Worm (Caenorhabditis elegans) whole organism, L3 larva: ENCODE data around the gene F41E6.7.
A peak's percentile ranks its signal among the peaks of the same experiment; 100 is the strongest.

Experiments
- R02D3.7 ChIP-seq: fragments of 150-350 bp; optimal IDR thresholded peaks from 2 replicates; lab custom pipeline; 2014; ENCODE audit warnings: missing biosample characterization, missing genetic modification characterization
- ZK546.5 ChIP-seq: sonication (generic microtip); optimal IDR thresholded peaks from 2 replicates; lab custom pipeline; 2017; ENCODE audit warnings: missing biosample characterization, missing genetic modification characterization
- aly-2 ChIP-seq: fragments of 150-350 bp; optimal IDR thresholded peaks from 2 replicates; lab custom pipeline; 2014; ENCODE audit warnings: missing biosample characterization, missing genetic modification characterization
- ceh-16 ChIP-seq: sonication (generic microtip); optimal IDR thresholded peaks from 2 replicates; lab custom pipeline; 2017; ENCODE audit warnings: missing biosample characterization, missing genetic modification characterization
- ceh-82 ChIP-seq: fragments of 150-350 bp; optimal IDR thresholded peaks from 2 replicates; lab custom pipeline; 2014; ENCODE audit warnings: missing biosample characterization, missing genetic modification characterization
- ceh-9 ChIP-seq: sonication (generic microtip); optimal IDR thresholded peaks from 2 replicates; lab custom pipeline; 2018; ENCODE audit warnings: missing biosample characterization, missing genetic modification characterization
- egl-27 ChIP-seq: sonication (generic microtip); optimal IDR thresholded peaks from 4 replicates; lab custom pipeline; 2017; ENCODE audit warnings: missing biosample characterization, missing genetic modification reagents, missing genetic modification characterization
- egl-5 ChIP-seq: fragments of 150-350 bp; optimal IDR thresholded peaks from 2 replicates; lab custom pipeline; 2017; ENCODE audit warnings: missing biosample characterization, missing genetic modification reagents, missing genetic modification characterization, inconsistent platforms
- elt-1 ChIP-seq: fragments of 150-350 bp; optimal IDR thresholded peaks from 2 replicates; lab custom pipeline; 2014; ENCODE audit warnings: missing biosample characterization, missing genetic modification characterization
- elt-2 ChIP-seq: sonication (generic microtip); optimal IDR thresholded peaks from 2 replicates; lab custom pipeline; 2016; ENCODE audit warnings: missing genetic modification reagents, mild to moderate bottlenecking, missing genetic modification characterization, missing compliant biosample characterization
- elt-3 ChIP-seq, 3 experiments: fragments of 150-350 bp in 1 of 3; sonication (generic microtip) in 2 of 3; optimal IDR thresholded peaks; 2 replicates in 2 of 3; 4 replicates in 1 of 3; lab custom pipeline; 2014 to 2017; ENCODE audit warnings: missing biosample characterization in 3 of 3, missing genetic modification characterization in 3 of 3
- eor-1 ChIP-seq, 2 experiments: fragments of 150-350 bp; optimal IDR thresholded peaks; 2 replicates each; lab custom pipeline; 2014 to 2018; ENCODE audit warnings: missing biosample characterization in 2 of 2, missing genetic modification characterization in 2 of 2
- fkh-10 ChIP-seq: sonication (generic microtip); optimal IDR thresholded peaks from 2 replicates; lab custom pipeline; 2017; ENCODE audit warnings: missing biosample characterization, missing genetic modification reagents, missing genetic modification characterization
- fkh-2 ChIP-seq: fragments of 150-350 bp; optimal IDR thresholded peaks from 2 replicates; lab custom pipeline; 2014; ENCODE audit warnings: missing biosample characterization, missing genetic modification reagents, missing genetic modification characterization
- fos-1 ChIP-seq: fragments of 150-350 bp; optimal IDR thresholded peaks from 2 replicates; lab custom pipeline; 2014; ENCODE audit warnings: missing biosample characterization, missing genetic modification characterization
- hmg-11 ChIP-seq: sonication (generic microtip); optimal IDR thresholded peaks from 2 replicates; lab custom pipeline; 2016; ENCODE audit warnings: missing genetic modification characterization, missing compliant biosample characterization
- jun-1 ChIP-seq: fragments of 150-350 bp; optimal IDR thresholded peaks from 2 replicates; lab custom pipeline; 2014; ENCODE audit warnings: missing biosample characterization, missing genetic modification reagents, missing genetic modification characterization
- lin-15B ChIP-seq: fragments of 150-350 bp; optimal IDR thresholded peaks from 2 replicates; lab custom pipeline; 2014; ENCODE audit warnings: missing biosample characterization, missing genetic modification characterization
- lsy-12 ChIP-seq: sonication (generic microtip); optimal IDR thresholded peaks from 2 replicates; lab custom pipeline; 2016; ENCODE audit warnings: mild to moderate bottlenecking, missing genetic modification characterization, missing compliant biosample characterization
- mdl-1 ChIP-seq: fragments of 150-350 bp; optimal IDR thresholded peaks from 2 replicates; lab custom pipeline; 2014; ENCODE audit warnings: missing biosample characterization, missing genetic modification characterization
- mml-1 ChIP-seq: fragments of 150-350 bp; sonication (generic microtip); optimal IDR thresholded peaks from 3 replicates; lab custom pipeline; 2014; ENCODE audit warnings: missing biosample characterization, missing genetic modification characterization
- nfya-1 ChIP-seq: sonication (generic microtip); optimal IDR thresholded peaks from 2 replicates; lab custom pipeline; 2017; ENCODE audit warnings: missing genetic modification characterization, mild to moderate bottlenecking, missing compliant biosample characterization, antibody characterized with exemption, moderate library complexity; ENCODE audit not compliant: insufficient read depth
- nhr-11 ChIP-seq: fragments of 150-350 bp; optimal IDR thresholded peaks from 2 replicates; lab custom pipeline; 2014; ENCODE audit warnings: missing biosample characterization, missing genetic modification characterization
- nhr-12 ChIP-seq: fragments of 150-350 bp; optimal IDR thresholded peaks from 2 replicates; lab custom pipeline; 2014; ENCODE audit warnings: missing biosample characterization, missing genetic modification characterization
- nhr-23 ChIP-seq: fragments of 150-350 bp; optimal IDR thresholded peaks from 2 replicates; lab custom pipeline; 2014; ENCODE audit warnings: missing biosample characterization, missing genetic modification reagents, missing genetic modification characterization
- nhr-25 ChIP-seq: sonication (generic microtip); optimal IDR thresholded peaks from 2 replicates; lab custom pipeline; 2017; ENCODE audit warnings: missing biosample characterization, missing genetic modification characterization
- nhr-28 ChIP-seq: fragments of 150-350 bp; optimal IDR thresholded peaks from 2 replicates; lab custom pipeline; 2014; ENCODE audit warnings: missing biosample characterization, missing genetic modification characterization
- nhr-43 ChIP-seq: sonication (generic microtip); optimal IDR thresholded peaks from 2 replicates; lab custom pipeline; 2016; ENCODE audit warnings: mild to moderate bottlenecking, missing genetic modification characterization, missing compliant biosample characterization; ENCODE audit not compliant: poor library complexity, severe bottlenecking
- nhr-67 ChIP-seq: fragments of 150-350 bp; optimal IDR thresholded peaks from 2 replicates; lab custom pipeline; 2014; ENCODE audit warnings: missing biosample characterization, missing genetic modification characterization
- nhr-77 ChIP-seq: fragments of 150-350 bp; optimal IDR thresholded peaks from 2 replicates; lab custom pipeline; 2014; ENCODE audit warnings: missing biosample characterization, missing genetic modification characterization
- pha-4 ChIP-seq: fragments of 150-350 bp; optimal IDR thresholded peaks from 2 replicates; lab custom pipeline; 2014; ENCODE audit warnings: missing biosample characterization, missing genetic modification reagents, missing genetic modification characterization
- pqm-1 ChIP-seq: fragments of 150-350 bp; optimal IDR thresholded peaks from 2 replicates; lab custom pipeline; 2017; ENCODE audit warnings: missing biosample characterization, missing genetic modification characterization, inconsistent platforms
- sea-2 ChIP-seq: fragments of 150-350 bp; sonication (generic microtip); optimal IDR thresholded peaks from 4 replicates; lab custom pipeline; 2014; ENCODE audit warnings: missing biosample characterization, missing genetic modification reagents, missing genetic modification characterization
- skn-1 ChIP-seq: fragments of 150-350 bp; optimal IDR thresholded peaks from 2 replicates; lab custom pipeline; 2014; ENCODE audit warnings: missing biosample characterization, missing genetic modification characterization
- snpc-4 ChIP-seq: fragments of 150-350 bp; optimal IDR thresholded peaks from 2 replicates; lab custom pipeline; 2014; ENCODE audit warnings: missing biosample characterization, missing genetic modification characterization
- tbx-2 ChIP-seq: sonication (generic microtip); optimal IDR thresholded peaks from 2 replicates; lab custom pipeline; 2016; ENCODE audit warnings: mild to moderate bottlenecking, missing genetic modification characterization, missing compliant biosample characterization
- unc-39 ChIP-seq: sonication (generic microtip); optimal IDR thresholded peaks from 4 replicates; lab custom pipeline; 2017; ENCODE audit warnings: missing biosample characterization, missing genetic modification characterization
- unc-62 ChIP-seq: fragments of 150-350 bp; sonication (generic microtip); optimal IDR thresholded peaks from 4 replicates; lab custom pipeline; 2014; ENCODE audit warnings: missing biosample characterization, missing genetic modification reagents, missing genetic modification characterization
- ztf-11 ChIP-seq: fragments of 150-350 bp; optimal IDR thresholded peaks from 2 replicates; lab custom pipeline; 2014; ENCODE audit warnings: missing biosample characterization, missing genetic modification characterization
- ztf-4 ChIP-seq: fragments of 150-350 bp; optimal IDR thresholded peaks from 2 replicates; lab custom pipeline; 2014; ENCODE audit warnings: missing biosample characterization, missing genetic modification characterization

Gene F41E6.7

DNA sequence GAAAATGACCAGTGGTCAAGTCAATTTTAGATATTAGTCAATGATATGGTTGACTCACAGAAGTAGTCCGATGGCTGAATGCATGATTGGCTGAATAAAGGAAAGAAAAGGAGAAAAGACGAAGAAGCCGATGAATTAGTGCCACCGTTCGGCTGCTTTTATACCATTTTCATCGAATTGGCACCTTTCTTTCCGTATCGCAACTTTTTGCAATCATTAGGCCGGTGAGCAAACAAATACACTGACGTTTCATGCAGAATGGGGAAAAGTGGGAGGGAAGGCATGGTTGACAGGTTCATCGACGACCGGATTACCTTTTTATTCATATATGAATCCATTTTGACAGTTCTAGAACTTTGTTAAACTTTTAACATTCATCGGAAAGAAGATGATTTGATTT, 22.1 kb upstream of the F41E6.7 start, which contains the start of gene idpc-2:
TSS of gene idpc-2 (minus strand) at position 101 of the 400 bp plus-strand sequence.
- TF ChIP-seq R02D3.7 (tag; lab: Kevin White, UChicago) (no peak), ceh-82 (no peak), fkh-2 (tag; lab: Kevin White, UChicago) (no peak)

DNA sequence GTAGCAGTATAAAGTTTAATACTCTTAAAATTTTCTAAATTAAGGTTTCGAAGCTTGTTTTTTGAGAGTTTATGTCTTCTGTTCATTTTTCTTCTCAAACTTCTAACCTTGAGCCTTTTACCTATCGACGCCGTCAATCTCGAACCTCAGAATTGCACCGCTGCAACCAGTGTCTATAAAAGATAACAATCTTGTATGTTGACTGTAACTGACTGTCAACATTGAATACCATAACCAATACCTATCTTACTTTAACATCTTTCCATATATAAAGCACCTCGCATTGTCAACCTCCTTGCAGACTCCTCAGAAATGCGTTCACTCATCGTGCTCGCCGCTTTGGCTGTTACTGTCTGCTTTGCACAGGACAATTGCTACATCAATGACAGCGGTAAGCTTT, 19.6 kb upstream of the F41E6.7 start, which contains the start of gene grd-5:
TSS of gene grd-5 (plus strand) at position 295 of the 400 bp plus-strand sequence.
- no peak for TF ChIP-seq sea-2 (GFP tag; lab: Kevin White, UChicago)
- TF ChIP-seq fkh-10 (GFP tag; lab: Kevin White, UChicago), result no peak
- TF ChIP-seq elt-2, result no peak
- TF ChIP-seq ceh-82, result no peak
- TF ChIP-seq elt-3 (tag; optimal IDR thresholded peaks at IDR 0.05; lab: Kevin White, UChicago), result no peak
- TF ChIP-seq mml-1 (tag; lab: Kevin White, UChicago), result no peak
- TF ChIP-seq nhr-25, result peak; percentile 27
- no peak for TF ChIP-seq nhr-11 (tag; lab: Kevin White, UChicago)
- TF ChIP-seq nhr-77 (tag; lab: Kevin White, UChicago), result no peak
- no peak for TF ChIP-seq egl-5 (tag; lab: Kevin White, UChicago)
- TF ChIP-seq aly-2 (tag; lab: Kevin White, UChicago), result no peak
- TF ChIP-seq nhr-43 (tag; lab: Kevin White, UChicago), result peak; percentile 17
- TF ChIP-seq egl-27 (tag; lab: Kevin White, UChicago), result no peak
- TF ChIP-seq elt-1 (tag; lab: Kevin White, UChicago), result peak; percentile 83
- TF ChIP-seq ceh-9 (tag; lab: Kevin White, UChicago), result no peak

DNA sequence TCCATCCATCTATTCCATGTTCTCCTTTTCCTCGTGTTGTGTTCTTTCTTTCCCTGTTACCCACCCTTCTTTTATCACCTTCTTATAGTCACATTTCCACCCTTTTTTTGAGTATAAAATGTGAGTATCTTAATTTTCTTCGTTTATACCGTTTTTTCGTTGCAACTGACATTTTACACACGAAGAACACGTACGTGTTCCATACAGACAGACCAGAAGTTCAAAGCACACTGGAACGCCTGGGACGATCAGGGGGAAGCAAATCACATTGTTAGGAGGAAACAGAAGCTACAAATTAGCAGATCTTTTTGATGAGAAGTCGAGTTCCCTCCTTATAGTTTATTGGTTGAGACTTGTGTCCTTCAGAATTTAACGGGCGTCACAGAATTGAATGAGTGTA, 16.6 kb upstream of the F41E6.7 start:
- TF ChIP-seq ceh-16, result no peak
- no peak for TF ChIP-seq lin-15B (tag; lab: Kevin White, UChicago)
- no peak for TF ChIP-seq nhr-28 (tag; lab: Kevin White, UChicago)
- TF ChIP-seq unc-62, result no peak
- TF ChIP-seq ceh-9 (tag; lab: Kevin White, UChicago), result no peak
- TF ChIP-seq mml-1 (tag; lab: Kevin White, UChicago), result no peak
- TF ChIP-seq mdl-1, result no peak
- no peak for TF ChIP-seq nhr-67 (tag; lab: Kevin White, UChicago)
- no peak for TF ChIP-seq egl-27 (tag; lab: Kevin White, UChicago)
- no peak for TF ChIP-seq nhr-43 (tag; lab: Kevin White, UChicago)
- TF ChIP-seq aly-2 (tag; lab: Kevin White, UChicago), result peak; percentile 8
- no peak for TF ChIP-seq nfya-1 (tag; lab: Kevin White, UChicago)
- no peak for TF ChIP-seq fkh-10 (GFP tag; lab: Kevin White, UChicago)
- TF ChIP-seq ceh-82, result no peak
- TF ChIP-seq ztf-4 (tag; lab: Kevin White, UChicago), result no peak
- peak; percentile 33 for TF ChIP-seq nhr-25

DNA sequence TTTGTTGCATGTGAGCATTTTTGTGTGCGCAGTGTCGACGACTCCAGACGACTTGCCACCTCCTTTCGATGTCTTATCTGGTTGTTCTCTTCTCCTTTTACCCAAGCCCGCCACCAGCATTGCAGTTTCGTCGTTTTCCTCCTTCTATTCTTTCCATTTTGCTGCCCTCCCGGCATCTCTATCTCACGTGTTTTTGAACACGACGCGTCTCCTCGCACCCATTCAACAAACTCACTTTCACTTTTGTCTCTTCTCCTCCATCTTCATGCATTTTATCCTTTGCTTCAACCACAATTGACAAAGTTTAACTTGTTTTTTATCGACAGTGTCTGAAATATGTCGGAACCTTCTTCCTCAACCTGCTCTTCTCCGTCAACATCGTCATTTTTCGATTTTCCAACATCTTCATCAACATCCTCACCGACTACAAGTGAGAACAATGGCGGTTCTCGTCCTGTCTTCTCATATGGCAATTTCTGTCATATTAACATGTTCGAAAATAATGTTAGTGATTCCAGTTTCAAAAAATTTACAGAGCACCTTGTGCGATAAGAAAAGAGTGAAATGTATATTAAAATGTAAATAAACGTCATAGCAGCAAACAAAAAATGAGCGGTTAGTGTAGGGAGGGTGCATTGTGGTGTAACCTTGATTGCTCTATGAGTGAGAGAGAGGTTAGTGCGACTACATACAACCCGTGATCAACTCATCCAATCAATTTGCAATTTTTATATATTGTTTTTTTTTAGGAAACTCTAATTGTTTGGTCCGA, 11.7 kb upstream of the F41E6.7 start, which contains the start of gene fip-4:
TSS of gene fip-4 (minus strand) at position 636 of the 772 bp plus-strand sequence.
- TF ChIP-seq nhr-25 (peak; percentile 91), egl-5 (tag; lab: Kevin White, UChicago) (peak; percentile 45), jun-1 (tag; lab: Kevin White, UChicago) (peak; percentile 27), hmg-11 (no peak), nhr-23 (tag; lab: Kevin White, UChicago) (peak; percentile 60), pqm-1 (peak; percentile 76), nhr-77 (tag; lab: Kevin White, UChicago) (no peak), nfya-1 (tag; lab: Kevin White, UChicago) (peak; percentile 12), elt-3 (tag; optimal IDR thresholded peaks at IDR 0.05; lab: Kevin White, UChicago) (no peak), tbx-2 (no peak), skn-1 (tag; lab: Kevin White, UChicago) (no peak), fkh-10 (GFP tag; lab: Kevin White, UChicago) (no peak), pha-4 (tag; lab: Kevin White, UChicago) (peak; percentile 99), snpc-4 (tag; lab: Kevin White, UChicago) (peak; percentile 18), ZK546.5 (no peak), nhr-11 (tag; lab: Kevin White, UChicago) (no peak), nhr-12 (tag; lab: Kevin White, UChicago) (no peak), unc-39 (tag; lab: Kevin White, UChicago) (no peak), ztf-11 (no peak), elt-2 (peak; percentile 73), ztf-4 (tag; lab: Kevin White, UChicago) (no peak), nhr-43 (tag; lab: Kevin White, UChicago) (no peak), R02D3.7 (tag; lab: Kevin White, UChicago) (no peak), elt-1 (tag; lab: Kevin White, UChicago) (no peak), unc-62 (no peak), eor-1 (tag; optimal IDR thresholded peaks at IDR 0.05; lab: Kevin White, UChicago) (no peak), lsy-12 (peak; percentile 9), fos-1 (no peak), mml-1 (tag; lab: Kevin White, UChicago) (peak; percentile 38), fkh-2 (tag; lab: Kevin White, UChicago) (no peak)
